Comparison of ENCODE assay signal across 1 fruit fly cellular context in the genomic region with DNA sequence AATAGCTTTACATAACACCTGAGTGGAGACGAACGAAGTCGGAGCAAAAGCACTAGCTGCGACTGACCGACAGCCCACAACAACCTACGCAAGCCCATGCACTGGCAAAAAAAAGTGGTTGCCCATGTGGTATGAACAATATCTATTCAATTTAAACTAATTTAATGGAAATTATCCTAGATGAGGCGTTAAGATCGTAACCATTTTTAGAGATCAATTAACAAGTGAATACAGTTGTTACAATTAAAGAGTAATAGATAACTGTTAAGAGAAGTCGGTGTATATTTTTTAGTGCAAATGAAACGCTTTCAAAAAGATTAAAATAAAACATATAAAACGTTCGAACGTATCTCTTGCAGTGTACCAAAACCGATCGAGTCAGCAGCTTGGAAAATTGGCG.
A peak's percentile ranks its signal among the peaks of the same experiment; 100 is the strongest.
TF ChIP-seq lines count a peak whose summit lies in the region.

No protein-coding gene starts in this region.

TF ChIP-seq in whole organism, embryonic, 481 proteins besides CTCF, POLR2A, EP300 and RAD21 (continued from another document and continues in another):
- TF ChIP-seq CG6813 (GFP tag; optimal IDR thresholded peaks at IDR 0.05; lab: Kevin White, UChicago) (peak; percentile 2), Spps (tag; optimal IDR thresholded peaks at IDR 0.05; lab: Kevin White, UChicago) (no peak), Pdp1 (GFP tag; optimal IDR thresholded peaks at IDR 0.05; lab: Kevin White, UChicago) (no peak), hkb (optimal IDR thresholded peaks at IDR 0.05; lab: Kevin White, UChicago) (no peak), hkb (GFP tag; IDR thresholded peaks at IDR 0.05; lab: Robert Waterston, UW) (no peak), Ssrp (tag; optimal IDR thresholded peaks at IDR 0.05; lab: Kevin White, UChicago) (peak; percentile 69), H15 (GFP tag; IDR thresholded peaks at IDR 0.05; lab: Robert Waterston, UW) (peak; percentile 75), CG8944 (GFP tag; optimal IDR thresholded peaks at IDR 0.05; lab: Kevin White, UChicago) (no peak), Neu2 (GFP tag; optimal IDR thresholded peaks at IDR 0.05; lab: Kevin White, UChicago; ENCODE audit: borderline replicate concordance) (no peak), ara (GFP tag; IDR thresholded peaks at IDR 0.05; lab: Robert Waterston, UW) (no peak), ranshi (GFP tag; IDR thresholded peaks at IDR 0.05; lab: Robert Waterston, UW) (no peak), dmrt99B (tag; optimal IDR thresholded peaks at IDR 0.05; lab: Kevin White, UChicago) (peak; percentile 84), CG18476 (GFP tag; optimal IDR thresholded peaks at IDR 0.05; lab: Kevin White, UChicago) (no peak), MTF-1 (GFP tag; optimal IDR thresholded peaks at IDR 0.05; lab: Kevin White, UChicago; ENCODE audit: borderline replicate concordance) (no peak), Dp (GFP tag; optimal IDR thresholded peaks at IDR 0.05; lab: Kevin White, UChicago) (no peak), CoRest (tag; optimal IDR thresholded peaks at IDR 0.05; lab: Kevin White, UChicago) (peak; percentile 62), Doc2 (GFP tag; IDR thresholded peaks at IDR 0.05; lab: Robert Waterston, UW) (no peak), CG13775 (GFP tag; optimal IDR thresholded peaks at IDR 0.05; lab: Kevin White, UChicago) (no peak), ac (GFP tag; optimal IDR thresholded peaks at IDR 0.05; lab: Kevin White, UChicago) (no peak), CG3407 (GFP tag; optimal IDR thresholded peaks at IDR 0.05; lab: Kevin White, UChicago) (peak; percentile 56), sens (GFP tag; lab: Kevin White, UChicago) (peak; percentile 88), Dip3 (GFP tag; optimal IDR thresholded peaks at IDR 0.05; lab: Kevin White, UChicago) (no peak), lmd (GFP tag; IDR thresholded peaks at IDR 0.05; lab: Robert Waterston, UW) (no peak), E2f2 (GFP tag; IDR thresholded peaks at IDR 0.05; lab: Robert Waterston, UW) (peak; percentile 39; the same call in 1 of the 2 replicates), Hr78 (GFP tag; optimal IDR thresholded peaks at IDR 0.05; lab: Kevin White, UChicago) (peak in 1 of 2 experiments; percentile 29), aop (GFP tag; IDR thresholded peaks at IDR 0.05; lab: Robert Waterston, UW) (no peak), pan (optimal IDR thresholded peaks at IDR 0.05; lab: Kevin White, UChicago) (no peak), pan (GFP tag; optimal IDR thresholded peaks at IDR 0.05 in 1 of 2, IDR thresholded peaks at IDR 0.05 in 1 of 2) (peak in 1 of 2 experiments; percentile 6), Adf1 (GFP tag; IDR thresholded peaks at IDR 0.05; lab: Robert Waterston, UW) (no peak), CG3838 (GFP tag; optimal IDR thresholded peaks at IDR 0.05; lab: Kevin White, UChicago) (no peak), Fer3 (tag; optimal IDR thresholded peaks at IDR 0.05; lab: Kevin White, UChicago) (no peak), ewg (GFP tag; optimal IDR thresholded peaks at IDR 0.05; lab: Kevin White, UChicago) (peak; percentile 39), grn (GFP tag; optimal IDR thresholded peaks at IDR 0.05; lab: Kevin White, UChicago) (no peak), CG12391 (tag; optimal IDR thresholded peaks at IDR 0.05; lab: Kevin White, UChicago) (peak; percentile 65), CG13287 (GFP tag; IDR thresholded peaks at IDR 0.05; lab: Robert Waterston, UW; ENCODE audit: partially characterized antibody) (no peak), unc-4 (GFP tag; IDR thresholded peaks at IDR 0.05; lab: Robert Waterston, UW; ENCODE audit: partially characterized antibody) (no peak), CG7372 (GFP tag; IDR thresholded peaks at IDR 0.05; lab: Robert Waterston, UW) (no peak), Dll (GFP tag; IDR thresholded peaks at IDR 0.05; lab: Robert Waterston, UW; ENCODE audit: partially characterized antibody) (no peak), BtbVII (GFP tag; optimal IDR thresholded peaks at IDR 0.05; lab: Kevin White, UChicago) (no peak), Vsx1 (GFP tag; optimal IDR thresholded peaks at IDR 0.05; lab: Kevin White, UChicago) (no peak), Xbp1 (GFP tag; optimal IDR thresholded peaks at IDR 0.05; lab: Kevin White, UChicago) (peak; percentile 49), CG13424 (tag; optimal IDR thresholded peaks at IDR 0.05; lab: Kevin White, UChicago) (peak; percentile 72), CG7556 (GFP tag; optimal IDR thresholded peaks at IDR 0.05; lab: Kevin White, UChicago) (peak; percentile 52), wor (GFP tag; IDR thresholded peaks at IDR 0.05; lab: Robert Waterston, UW) (peak; percentile 55; the same call in 1 of the 2 replicates), CG4707 (GFP tag; optimal IDR thresholded peaks at IDR 0.05; lab: Kevin White, UChicago) (peak; percentile 21), run (tag; optimal IDR thresholded peaks at IDR 0.05; lab: Kevin White, UChicago) (peak; percentile 27), slou (GFP tag; optimal IDR thresholded peaks at IDR 0.05; lab: Kevin White, UChicago) (no peak), Dref (GFP tag; IDR thresholded peaks at IDR 0.05; lab: Robert Waterston, UW) (no peak), Mes4 (GFP tag; optimal IDR thresholded peaks at IDR 0.05; lab: Kevin White, UChicago) (no peak), ato (GFP tag; IDR thresholded peaks at IDR 0.05; lab: Robert Waterston, UW; ENCODE audit: partially characterized antibody) (no peak), Abd-B (GFP tag; optimal IDR thresholded peaks at IDR 0.05; lab: Kevin White, UChicago) (no peak), Deaf1 (tag; optimal IDR thresholded peaks at IDR 0.05; lab: Kevin White, UChicago) (peak; percentile 20), fu2 (GFP tag; optimal IDR thresholded peaks at IDR 0.05; lab: Kevin White, UChicago) (no peak), mam (GFP tag; optimal IDR thresholded peaks at IDR 0.05; lab: Kevin White, UChicago) (no peak), nau (GFP tag; optimal IDR thresholded peaks at IDR 0.05; lab: Kevin White, UChicago) (no peak), H2.0 (GFP tag; IDR thresholded peaks at IDR 0.05; lab: Robert Waterston, UW) (no peak), CG11560 (tag; IDR thresholded peaks at IDR 0.05; lab: Robert Waterston, UW) (no peak), caup (GFP tag; optimal IDR thresholded peaks at IDR 0.05; lab: Kevin White, UChicago; ENCODE audit: severe bottlenecking) (no peak), ttk (GFP tag; IDR thresholded peaks at IDR 0.05; lab: Robert Waterston, UW) (peak; percentile 68), z (GFP tag; IDR thresholded peaks at IDR 0.05; lab: Robert Waterston, UW) (no peak), gfzf (GFP tag; optimal IDR thresholded peaks at IDR 0.05; lab: Kevin White, UChicago) (no peak), az2 (GFP tag; optimal IDR thresholded peaks at IDR 0.05; lab: Kevin White, UChicago) (peak; percentile 42), zf30C (GFP tag; optimal IDR thresholded peaks at IDR 0.05; lab: Kevin White, UChicago) (peak; percentile 21), Nf-YC (tag; optimal IDR thresholded peaks at IDR 0.05; lab: Kevin White, UChicago) (no peak), cwo (GFP tag; optimal IDR thresholded peaks at IDR 0.05; lab: Kevin White, UChicago) (no peak), CG5180 (GFP tag; optimal IDR thresholded peaks at IDR 0.05; lab: Kevin White, UChicago) (peak; percentile 59), sna (GFP tag; IDR thresholded peaks at IDR 0.05; lab: Robert Waterston, UW; ENCODE audit: partially characterized antibody) (no peak), CG11093 (GFP tag; IDR thresholded peaks at IDR 0.05; lab: Robert Waterston, UW) (0 out of 3 replicates have a peak, but pooled peaks have one; percentile 42), CG2875 (GFP tag; optimal IDR thresholded peaks at IDR 0.05; lab: Kevin White, UChicago) (peak; percentile 62), btn (GFP tag; optimal IDR thresholded peaks at IDR 0.05; lab: Kevin White, UChicago) (no peak), ap (GFP tag; IDR thresholded peaks at IDR 0.05; lab: Robert Waterston, UW) (peak; percentile 52), rib (GFP tag; IDR thresholded peaks at IDR 0.05; lab: Robert Waterston, UW) (no peak), CG10267 (tag; optimal IDR thresholded peaks at IDR 0.05; lab: Kevin White, UChicago) (peak; percentile 47), sd (tag; optimal IDR thresholded peaks at IDR 0.05; lab: Kevin White, UChicago) (no peak), chm (GFP tag; IDR thresholded peaks at IDR 0.05; lab: Robert Waterston, UW) (no peak), HmgZ (tag; optimal IDR thresholded peaks at IDR 0.05; lab: Kevin White, UChicago) (no peak), pita (GFP tag; optimal IDR thresholded peaks at IDR 0.05; lab: Kevin White, UChicago) (no peak), hb (GFP tag; IDR thresholded peaks at IDR 0.05; lab: Robert Waterston, UW; ENCODE audit: partially characterized antibody) (no peak), CG10462 (GFP tag; optimal IDR thresholded peaks at IDR 0.05; lab: Kevin White, UChicago) (no peak), CG5953 (GFP tag; IDR thresholded peaks at IDR 0.05; lab: Robert Waterston, UW) (peak; percentile 55; the same call in 1 of the 2 replicates), CG30431 (GFP tag; optimal IDR thresholded peaks at IDR 0.05; lab: Kevin White, UChicago) (no peak), her (GFP tag; optimal IDR thresholded peaks at IDR 0.05; lab: Kevin White, UChicago) (no peak), CG17612 (GFP tag; IDR thresholded peaks at IDR 0.05; lab: Robert Waterston, UW) (no peak), sens-2 (GFP tag; IDR thresholded peaks at IDR 0.05; lab: Robert Waterston, UW) (no peak), pb (GFP tag; optimal IDR thresholded peaks at IDR 0.05; lab: Kevin White, UChicago) (no peak), bab2 (GFP tag; optimal IDR thresholded peaks at IDR 0.05; lab: Kevin White, UChicago) (no peak), CG2199 (GFP tag; IDR thresholded peaks at IDR 0.05; lab: Robert Waterston, UW) (no peak), row (GFP tag; IDR thresholded peaks at IDR 0.05; lab: Robert Waterston, UW) (peak; percentile 56), HLH54F (GFP tag; optimal IDR thresholded peaks at IDR 0.05; lab: Kevin White, UChicago) (no peak), CG7271 (tag; optimal IDR thresholded peaks at IDR 0.05; lab: Kevin White, UChicago) (no peak), danr (GFP tag; IDR thresholded peaks at IDR 0.05; lab: Robert Waterston, UW) (no peak), seq (GFP tag; IDR thresholded peaks at IDR 0.05; lab: Robert Waterston, UW) (no peak), CG14710 (tag; optimal IDR thresholded peaks at IDR 0.05; lab: Kevin White, UChicago) (peak; percentile 43), CG9727 (GFP tag; optimal IDR thresholded peaks at IDR 0.05; lab: Kevin White, UChicago) (no peak), Max (GFP tag; optimal IDR thresholded peaks at IDR 0.05; lab: Kevin White, UChicago) (no peak), Hmr (GFP tag; optimal IDR thresholded peaks at IDR 0.05; lab: Kevin White, UChicago) (no peak), al (GFP tag; IDR thresholded peaks at IDR 0.05; lab: Robert Waterston, UW) (no peak), nerfin-1 (tag; optimal IDR thresholded peaks at IDR 0.05; lab: Kevin White, UChicago) (peak; percentile 65), ftz-f1 (GFP tag; optimal IDR thresholded peaks at IDR 0.05; lab: Kevin White, UChicago) (no peak), NK7.1 (GFP tag; optimal IDR thresholded peaks at IDR 0.05; lab: Kevin White, UChicago) (no peak), CG17359 (tag; optimal IDR thresholded peaks at IDR 0.05; lab: Kevin White, UChicago) (no peak), CG3065 (GFP tag; optimal IDR thresholded peaks at IDR 0.05; lab: Kevin White, UChicago) (no peak), D19B (GFP tag; optimal IDR thresholded peaks at IDR 0.05; lab: Kevin White, UChicago) (no peak), CG10209 (GFP tag; optimal IDR thresholded peaks at IDR 0.05; lab: Kevin White, UChicago) (no peak), Fer2 (tag; optimal IDR thresholded peaks at IDR 0.05; lab: Kevin White, UChicago) (no peak), HLH3B (GFP tag; IDR thresholded peaks at IDR 0.05; lab: Robert Waterston, UW) (peak; percentile 55; the same call in 1 of the 2 replicates), CG2889 (GFP tag; IDR thresholded peaks at IDR 0.05; lab: Robert Waterston, UW) (no peak), CG11247 (GFP tag; IDR thresholded peaks at IDR 0.05; lab: Robert Waterston, UW) (no peak), lola (GFP tag; optimal IDR thresholded peaks at IDR 0.05; lab: Kevin White, UChicago) (peak in 1 of 3 experiments; percentile 43), CG11085 (GFP tag; IDR thresholded peaks at IDR 0.05; lab: Robert Waterston, UW) (no peak), CG18599 (GFP tag; optimal IDR thresholded peaks at IDR 0.05; lab: Kevin White, UChicago) (peak; percentile 13), onecut (GFP tag; IDR thresholded peaks at IDR 0.05; lab: Robert Waterston, UW) (0 out of 2 replicates have a peak, but pooled peaks have one; percentile 21), CG4854 (GFP tag; optimal IDR thresholded peaks at IDR 0.05; lab: Kevin White, UChicago) (no peak), maf-S (GFP tag; optimal IDR thresholded peaks at IDR 0.05; lab: Kevin White, UChicago) (no peak), CG15269 (tag; optimal IDR thresholded peaks at IDR 0.05; lab: Kevin White, UChicago) (no peak), CG14441 (GFP tag; IDR thresholded peaks at IDR 0.05; lab: Robert Waterston, UW) (peak; percentile 54; the same call in 1 of the 2 replicates), ATbp (GFP tag; optimal IDR thresholded peaks at IDR 0.05; lab: Kevin White, UChicago) (peak; percentile 65), sr (GFP tag; IDR thresholded peaks at IDR 0.05; lab: Robert Waterston, UW) (peak; percentile 64; the same call in 2 of the 3 replicates), ci (GFP tag; IDR thresholded peaks at IDR 0.05; lab: Robert Waterston, UW) (0 out of 3 replicates have a peak, but pooled peaks have one; percentile 39), CG10431 (GFP tag; optimal IDR thresholded peaks at IDR 0.05; lab: Kevin White, UChicago) (peak; percentile 7), Dfd (GFP tag; optimal IDR thresholded peaks at IDR 0.05; lab: Kevin White, UChicago) (no peak), CG3726 (GFP tag; IDR thresholded peaks at IDR 0.05; lab: Robert Waterston, UW) (no peak), CG6272 (GFP tag; IDR thresholded peaks at IDR 0.05; lab: Robert Waterston, UW) (no peak), CG14014 (GFP tag; IDR thresholded peaks at IDR 0.05; lab: Robert Waterston, UW) (no peak), mld (GFP tag; IDR thresholded peaks at IDR 0.05; lab: Robert Waterston, UW; ENCODE audit: partially characterized antibody) (no peak), CG10654 (GFP tag; optimal IDR thresholded peaks at IDR 0.05; lab: Kevin White, UChicago) (no peak), CkIIα-i1 (GFP tag; IDR thresholded peaks at IDR 0.05; lab: Robert Waterston, UW) (no peak), nerfin-2 (GFP tag; IDR thresholded peaks at IDR 0.05; lab: Robert Waterston, UW; ENCODE audit: partially characterized antibody) (no peak), vvl (GFP tag; IDR thresholded peaks at IDR 0.05; lab: Robert Waterston, UW) (no peak), unpg (GFP tag; optimal IDR thresholded peaks at IDR 0.05; lab: Kevin White, UChicago) (peak; percentile 68)
